Worm (Caenorhabditis elegans) whole organism, L1 larva: ENCODE results near the gene Y32F6B.1.

Experiments
- ceh-8 ChIP-seq: fragments of 200-800 bp; sonication (Bioruptor generic); optimal IDR thresholded peaks from 2 replicates; lab custom pipeline; 2018; ENCODE audit warnings: mild to moderate bottlenecking, missing genetic modification characterization, moderate library complexity, missing compliant biosample characterization
- elt-2 ChIP-seq: sonication (generic microtip); optimal IDR thresholded peaks from 2 replicates; lab custom pipeline; 2016; ENCODE audit warnings: missing genetic modification characterization, mild to moderate bottlenecking, inconsistent platforms, missing compliant biosample characterization, missing genetic modification reagents
- mep-1 ChIP-seq: fragments of 150-350 bp; optimal IDR thresholded peaks from 2 replicates; lab custom pipeline; 2014; ENCODE audit warnings: missing biosample characterization, missing genetic modification characterization
- nhr-12 ChIP-seq: sonication (generic microtip); optimal IDR thresholded peaks from 2 replicates; lab custom pipeline; 2017; ENCODE audit warnings: missing biosample characterization, missing genetic modification characterization
- skn-1 ChIP-seq: fragments of 150-350 bp; optimal IDR thresholded peaks from 2 replicates; lab custom pipeline; 2014; ENCODE audit warnings: missing biosample characterization, missing genetic modification characterization
- swsn-7 ChIP-seq: sonication (generic microtip); optimal IDR thresholded peaks from 2 replicates; lab custom pipeline; 2016; ENCODE audit warnings: missing genetic modification characterization, missing compliant biosample characterization
- tbx-2 ChIP-seq: sonication (generic microtip); optimal IDR thresholded peaks from 2 replicates; lab custom pipeline; 2016; ENCODE audit warnings: missing genetic modification characterization, missing compliant biosample characterization
- unc-30 ChIP-seq: sonication (generic microtip); optimal IDR thresholded peaks from 2 replicates; lab custom pipeline; 2017; ENCODE audit warnings: missing biosample characterization, missing genetic modification characterization
- unc-62 ChIP-seq: fragments of 150-350 bp; optimal IDR thresholded peaks from 2 replicates; lab custom pipeline; 2014; ENCODE audit warnings: missing biosample characterization, missing genetic modification reagents, missing genetic modification characterization
- zag-1 ChIP-seq: fragments of 150-350 bp; optimal IDR thresholded peaks from 2 replicates; lab custom pipeline; 2014; ENCODE audit warnings: missing biosample characterization, missing genetic modification characterization

- TF ChIP-seq mep-1 (tag; lab: Kevin White, UChicago) = no peak
- TF ChIP-seq ceh-8 (GFP tag; lab: Kevin White, UChicago) = no peak
- no peak for TF ChIP-seq nhr-12 (tag; lab: Kevin White, UChicago)
- no peak for TF ChIP-seq zag-1 (tag; lab: Kevin White, UChicago)
- no peak for TF ChIP-seq tbx-2 (tag; lab: Kevin White, UChicago)
- no peak for TF ChIP-seq skn-1 (tag; lab: Kevin White, UChicago)
- TF ChIP-seq unc-30 (tag; lab: Kevin White, UChicago) = no peak
- peak; percentile 51 for TF ChIP-seq elt-2
- no peak for TF ChIP-seq swsn-7 (tag; lab: Kevin White, UChicago)
- no peak for TF ChIP-seq unc-62 (GFP tag; lab: Kevin White, UChicago)
Observed at ce11 chrV:10433721-10434120, 50.8 kb downstream of the Y32F6B.1 start, which contains the start of gene Y32F6A.4.
